Worm (Caenorhabditis elegans): Measurements from ENCODE around the gene R02D5.10.

Gene R02D5.10

DNA sequence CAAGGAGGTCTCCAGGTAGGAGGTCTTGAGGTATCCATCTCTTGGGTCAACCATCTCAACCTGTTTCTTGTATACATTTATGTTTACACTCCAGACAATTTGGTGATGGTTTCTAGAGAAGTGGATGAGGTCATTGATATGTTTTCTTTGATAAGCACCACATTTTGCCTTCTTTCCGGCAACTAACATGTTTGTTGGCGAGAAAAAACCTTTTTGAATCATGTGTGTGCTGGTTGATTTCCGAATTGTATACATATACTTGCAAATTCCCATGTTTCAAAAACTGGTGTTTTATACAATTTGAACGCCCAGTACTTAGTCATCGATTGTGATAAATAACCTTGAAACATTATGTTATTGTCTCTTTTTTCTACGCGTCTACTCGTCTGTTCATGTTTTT, 22.0 kb downstream of the R02D5.10 start:
- TF ChIP-seq ztf-26 (tag; optimal IDR thresholded peaks at IDR 0.05) (no peak), K12H6.12 (tag; optimal IDR thresholded peaks at IDR 0.05) (no peak), lag-1 (GFP tag; IDR thresholded peaks at IDR 0.05) (no peak), unc-130 (GFP tag; optimal IDR thresholded peaks at IDR 0.05) (no peak), B0035.1 (tag; optimal IDR thresholded peaks at IDR 0.05) (no peak), Y56A3A.18 (GFP tag; IDR thresholded peaks at IDR 0.05) (no peak), Y53F4B.3 (GFP tag; IDR thresholded peaks at IDR 0.05) (no peak), snpc-1.3 (tag; optimal IDR thresholded peaks at IDR 0.05; ENCODE audit: insufficient read depth) (no peak), hrde-1 (tag; optimal IDR thresholded peaks at IDR 0.05; ENCODE audit: borderline replicate concordance) (no peak), mel-28 (tag; optimal IDR thresholded peaks at IDR 0.05; ENCODE audit: borderline replicate concordance) (no peak)

ce11 chrV:14504774-14505173, 22.7 kb downstream of the R02D5.10 start:
- TF ChIP-seq ccch-3 (GFP tag; optimal IDR thresholded peaks at IDR 0.05) = no peak
- TF ChIP-seq dox-1 (GFP tag; IDR thresholded peaks at IDR 0.05) = 0 out of 2 replicates have a peak, but pooled peaks have one; percentile 15
- TF ChIP-seq lsl-1 (GFP tag; optimal IDR thresholded peaks at IDR 0.05) = no peak
- peak; percentile 43 for TF ChIP-seq nhr-80 (tag; optimal IDR thresholded peaks at IDR 0.05)
- TF ChIP-seq die-1 (tag; optimal IDR thresholded peaks at IDR 0.05) = no peak
- no peak for TF ChIP-seq ceh-40 (GFP tag; IDR thresholded peaks at IDR 0.05)
- no peak for TF ChIP-seq efl-1 (GFP tag; optimal IDR thresholded peaks at IDR 0.05)
- peak; percentile 37; the same call in 1 of the 2 replicates for TF ChIP-seq zfh-2 (GFP tag; conservative IDR thresholded peaks at IDR 0.05)
- TF ChIP-seq B0261.1 (tag; optimal IDR thresholded peaks at IDR 0.05) = no peak
- TF ChIP-seq tlf-1 (GFP tag; optimal IDR thresholded peaks at IDR 0.05) = no peak
- TF ChIP-seq him-1 (tag; optimal IDR thresholded peaks at IDR 0.05) = no peak
- no peak for TF ChIP-seq K12H6.12 (tag; optimal IDR thresholded peaks at IDR 0.05)

ce11 chrV:14505745-14506214, 23.7 kb downstream of the R02D5.10 start:
- no peak for TF ChIP-seq hrde-1 (tag; optimal IDR thresholded peaks at IDR 0.05; ENCODE audit: borderline replicate concordance)
- TF ChIP-seq zfh-2 (GFP tag; conservative IDR thresholded peaks at IDR 0.05) = peak; percentile 62
- TF ChIP-seq nhr-90 (tag; optimal IDR thresholded peaks at IDR 0.05) = no peak
- no peak for TF ChIP-seq madf-10 (tag; optimal IDR thresholded peaks at IDR 0.05)
- TF ChIP-seq ceh-91 (GFP tag; IDR thresholded peaks at IDR 0.05) = no peak
- no peak for TF ChIP-seq nhr-120 (GFP tag; IDR thresholded peaks at IDR 0.05)
- 0 out of 2 replicates have a peak, but pooled peaks have one; percentile 15 for TF ChIP-seq ztf-25 (GFP tag; IDR thresholded peaks at IDR 0.05)
- TF ChIP-seq mcd-1 (GFP tag; IDR thresholded peaks at IDR 0.05) = no peak
- peak; percentile 78 for TF ChIP-seq nhr-80 (tag; optimal IDR thresholded peaks at IDR 0.05)
- TF ChIP-seq mes-4 (tag; optimal IDR thresholded peaks at IDR 0.05) = no peak
- no peak for TF ChIP-seq F39B2.1 (GFP tag; IDR thresholded peaks at IDR 0.05)
- TF ChIP-seq akir-1 (GFP tag; optimal IDR thresholded peaks at IDR 0.05) = no peak
- no peak for TF ChIP-seq T07F8.4 (tag; optimal IDR thresholded peaks at IDR 0.05)
- TF ChIP-seq dox-1 (GFP tag; IDR thresholded peaks at IDR 0.05) = peak; percentile 48; the same call in 1 of the 2 replicates
- TF ChIP-seq let-607 (tag; optimal IDR thresholded peaks at IDR 0.05) = peak in 1 of 2 experiments; percentile 1
- no peak for TF ChIP-seq ccch-3 (GFP tag; optimal IDR thresholded peaks at IDR 0.05)
- TF ChIP-seq ekl-4 (GFP tag; IDR thresholded peaks at IDR 0.05) = no peak

All from whole organism, young adult.